Fruit fly (Drosophila melanogaster) whole organism, embryonic: ENCODE data around the gene CG13250.

ENCODE experiments used
- Ada2b ChIP-seq: fragments of 200-800 bp; sonication (Bioruptor generic); IDR thresholded peaks from 2 replicates; pipeline ENCODE4 v1.3.6; 2022; ENCODE audit warnings: missing biosample characterization, missing genetic modification characterization
- B-H2 ChIP-seq: fragments of 200-800 bp; sonication (Bioruptor generic); optimal IDR thresholded peaks from 2 replicates; lab custom pipeline; 2018; ENCODE audit warnings: missing biosample characterization, mild to moderate bottlenecking, missing genetic modification characterization
- C15 ChIP-seq: fragments of 200-800 bp; sonication (Bioruptor generic); IDR thresholded peaks from 3 replicates; pipeline ENCODE4 v1.3.6; 2022; ENCODE audit warnings: missing biosample characterization, missing genetic modification characterization
- CG11456 ChIP-seq: fragments of 200-800 bp; sonication (Bioruptor generic); IDR thresholded peaks from 3 replicates; pipeline ENCODE4 v1.3.6; 2022; ENCODE audit warnings: missing biosample characterization, missing genetic modification characterization
- CG11560 ChIP-seq: fragments of 200-800 bp; sonication (Bioruptor generic); IDR thresholded peaks from 3 replicates; pipeline ENCODE4 v1.3.6; 2022; ENCODE audit warnings: missing biosample characterization, missing genetic modification characterization
- CG1233 ChIP-seq: fragments of 200-800 bp; sonication (Bioruptor generic); optimal IDR thresholded peaks from 4 replicates; lab custom pipeline; 2018; ENCODE audit warnings: missing biosample characterization, mild to moderate bottlenecking, missing genetic modification characterization
- CG15073 ChIP-seq: fragments of 200-800 bp; sonication (Bioruptor generic); optimal IDR thresholded peaks from 2 replicates; lab custom pipeline; 2016; ENCODE audit warnings: missing biosample characterization, missing genetic modification characterization
- CG16815 ChIP-seq: fragments of 200-800 bp; sonication (Bioruptor generic); optimal IDR thresholded peaks from 3 replicates; lab custom pipeline; 2017; ENCODE audit warnings: missing biosample characterization, mild to moderate bottlenecking, missing genetic modification characterization
- CG17829 ChIP-seq: fragments of 200-800 bp; optimal IDR thresholded peaks from 2 replicates; lab custom pipeline; 2019; ENCODE audit warnings: missing biosample characterization, mild to moderate bottlenecking, missing genetic modification characterization, moderate library complexity
- CG43689 ChIP-seq: fragments of 200-800 bp; sonication (Bioruptor generic); IDR thresholded peaks from 2 replicates; pipeline ENCODE4 v1.3.6; 2022; ENCODE audit warnings: missing biosample characterization, missing genetic modification characterization
- CG5180 ChIP-seq: fragments of 200-800 bp; sonication (Bioruptor generic); optimal IDR thresholded peaks from 3 replicates; lab custom pipeline; 2017; ENCODE audit warnings: missing biosample characterization, missing genetic modification characterization, mild to moderate bottlenecking, moderate library complexity, missing genetic modification reagents
- CG6254 ChIP-seq: fragments of 200-800 bp; sonication (Bioruptor generic); optimal IDR thresholded peaks from 3 replicates; lab custom pipeline; 2017; ENCODE audit warnings: mild to moderate bottlenecking, missing biosample characterization, missing genetic modification reagents, missing genetic modification characterization
- CG6689 ChIP-seq: fragments of 200-800 bp; sonication (Bioruptor generic); IDR thresholded peaks from 2 replicates; pipeline ENCODE4 v1.3.6; 2022; ENCODE audit warnings: missing biosample characterization, missing genetic modification characterization
- CG8290 ChIP-seq, 3 experiments: fragments of 200-800 bp; sonication (Bioruptor generic); optimal IDR thresholded peaks; 2 replicates each; lab custom pipeline; 2016 to 2019; ENCODE audit warnings: missing biosample characterization in 3 of 3, missing genetic modification characterization in 3 of 3, mild to moderate bottlenecking in 2 of 3, moderate library complexity in 1 of 3
- CG8924 ChIP-seq: fragments of 200-800 bp; optimal IDR thresholded peaks from 3 replicates; lab custom pipeline; 2019; ENCODE audit warnings: missing biosample characterization, mild to moderate bottlenecking, missing genetic modification characterization, moderate library complexity
- CG9817 ChIP-seq: fragments of 200-800 bp; sonication (Bioruptor generic); optimal IDR thresholded peaks from 2 replicates; lab custom pipeline; 2018; ENCODE audit warnings: missing biosample characterization, mild to moderate bottlenecking, missing genetic modification characterization, moderate library complexity
- CG9876 ChIP-seq: fragments of 200-800 bp; sonication (Bioruptor generic); optimal IDR thresholded peaks from 2 replicates; lab custom pipeline; 2016; ENCODE audit warnings: missing biosample characterization, missing genetic modification characterization
- CG9932 ChIP-seq: fragments of 200-800 bp; sonication (Bioruptor generic); IDR thresholded peaks from 2 replicates; pipeline ENCODE4 v1.3.6; 2022; ENCODE audit warnings: missing biosample characterization, missing genetic modification characterization
- Camta ChIP-seq: fragments of 200-800 bp; sonication (Bioruptor generic); optimal IDR thresholded peaks from 2 replicates; lab custom pipeline; 2016; ENCODE audit warnings: missing biosample characterization, missing genetic modification characterization
- CkIIα-i1 ChIP-seq: fragments of 200-800 bp; sonication (Bioruptor generic); IDR thresholded peaks from 2 replicates; pipeline ENCODE4 v1.3.6; 2022; ENCODE audit warnings: missing biosample characterization, missing genetic modification characterization
- Max ChIP-seq: fragments of 200-800 bp; sonication (Bioruptor generic); optimal IDR thresholded peaks from 2 replicates; lab custom pipeline; 2016; ENCODE audit warnings: missing biosample characterization, mild to moderate bottlenecking, missing genetic modification characterization
- Neu2 ChIP-seq: fragments of 200-800 bp; sonication (Bioruptor generic); optimal IDR thresholded peaks from 3 replicates; lab custom pipeline; 2016; ENCODE audit warnings: missing biosample characterization, missing genetic modification characterization, borderline replicate concordance
- Nf-YB ChIP-seq: fragments of 200-800 bp; sonication (Bioruptor generic); optimal IDR thresholded peaks from 3 replicates; lab custom pipeline; 2019; ENCODE audit warnings: missing biosample characterization, mild to moderate bottlenecking, missing genetic modification characterization, moderate library complexity
- Oli ChIP-seq: fragments of 200-800 bp; sonication (Bioruptor generic); optimal IDR thresholded peaks from 2 replicates; lab custom pipeline; 2018; ENCODE audit warnings: missing biosample characterization, mild to moderate bottlenecking, missing genetic modification characterization, moderate library complexity
- Optix ChIP-seq: fragments of 200-800 bp; sonication (Bioruptor generic); IDR thresholded peaks from 3 replicates; pipeline ENCODE4 v1.3.6; 2022; ENCODE audit warnings: missing biosample characterization, missing genetic modification characterization
- Sox102F ChIP-seq: fragments of 200-800 bp; sonication (Bioruptor generic); optimal IDR thresholded peaks from 2 replicates; lab custom pipeline; 2018; ENCODE audit warnings: missing biosample characterization, mild to moderate bottlenecking, missing genetic modification characterization, moderate library complexity
- Sry-β ChIP-seq: fragments of 200-800 bp; sonication (Bioruptor generic); optimal IDR thresholded peaks from 2 replicates; lab custom pipeline; 2018; ENCODE audit warnings: missing biosample characterization, mild to moderate bottlenecking, missing genetic modification characterization, moderate library complexity
- Trl ChIP-seq, 3 experiments: fragments of >200 bp in 2 of 3; fragments of 200-800 bp in 1 of 3; sonication (Bioruptor generic) in 1 of 3; optimal IDR thresholded peaks; 2 replicates in 1 of 3; 3 replicates in 2 of 3; lab custom pipeline; 2016 to 2017; ENCODE audit warnings: missing biosample characterization in 1 of 3, missing genetic modification characterization in 1 of 3
- abd-A ChIP-seq: fragments of 200-800 bp; sonication (Bioruptor generic); optimal IDR thresholded peaks from 3 replicates; lab custom pipeline; 2019; ENCODE audit warnings: missing biosample characterization, mild to moderate bottlenecking, missing genetic modification characterization, moderate library complexity
- ap ChIP-seq: fragments of 200-800 bp; sonication (Bioruptor generic); IDR thresholded peaks from 2 replicates; pipeline ENCODE4 v1.3.6; 2022; ENCODE audit warnings: missing biosample characterization, missing genetic modification characterization
- ase ChIP-seq: fragments of 200-800 bp; sonication (Bioruptor generic); IDR thresholded peaks from 3 replicates; pipeline ENCODE4 v1.3.6; 2022; ENCODE audit warnings: missing biosample characterization, missing genetic modification characterization
- bigmax ChIP-seq: fragments of 200-800 bp; sonication (Bioruptor generic); optimal IDR thresholded peaks from 2 replicates; lab custom pipeline; 2018; ENCODE audit warnings: missing biosample characterization, mild to moderate bottlenecking, missing genetic modification characterization
- cas ChIP-seq: fragments of 200-800 bp; sonication (Bioruptor generic); IDR thresholded peaks from 2 replicates; pipeline ENCODE4 v1.3.6; 2022; ENCODE audit warnings: missing biosample characterization, missing genetic modification characterization
- da ChIP-seq: fragments of 200-800 bp; sonication (Bioruptor generic); optimal IDR thresholded peaks from 2 replicates; lab custom pipeline; 2016; ENCODE audit warnings: missing biosample characterization, missing genetic modification characterization
- dmrt99B ChIP-seq: fragments of 200-800 bp; sonication (Bioruptor generic); optimal IDR thresholded peaks from 2 replicates; lab custom pipeline; 2018; ENCODE audit warnings: missing biosample characterization, mild to moderate bottlenecking, missing genetic modification characterization, moderate library complexity
- ems ChIP-seq: fragments of 200-800 bp; sonication (Bioruptor generic); optimal IDR thresholded peaks from 3 replicates; lab custom pipeline; 2016; ENCODE audit warnings: missing biosample characterization, missing genetic modification characterization
- kay ChIP-seq: fragments of 200-800 bp; sonication (Bioruptor generic); optimal IDR thresholded peaks from 2 replicates; lab custom pipeline; 2016; ENCODE audit warnings: missing biosample characterization, missing genetic modification characterization
- lilli ChIP-seq: fragments of 200-800 bp; sonication (Bioruptor generic); optimal IDR thresholded peaks from 3 replicates; lab custom pipeline; 2016; ENCODE audit warnings: missing biosample characterization, missing genetic modification characterization
- lmd ChIP-seq: fragments of 200-800 bp; sonication (Bioruptor generic); IDR thresholded peaks from 2 replicates; pipeline ENCODE4 v1.3.6; 2022; ENCODE audit warnings: missing biosample characterization, missing genetic modification characterization
- onecut ChIP-seq: fragments of 200-800 bp; sonication (Bioruptor generic); IDR thresholded peaks from 2 replicates; pipeline ENCODE4 v1.3.6; 2022; ENCODE audit warnings: missing biosample characterization, missing genetic modification characterization
- ranshi ChIP-seq: fragments of 200-800 bp; sonication (Bioruptor generic); IDR thresholded peaks from 2 replicates; pipeline ENCODE4 v1.3.6; 2022; ENCODE audit warnings: missing biosample characterization, missing genetic modification characterization
- sens-2 ChIP-seq: fragments of 200-800 bp; sonication (Bioruptor generic); IDR thresholded peaks from 2 replicates; pipeline ENCODE4 v1.3.6; 2022; ENCODE audit warnings: missing biosample characterization, missing genetic modification characterization
- slbo ChIP-seq: fragments of 200-800 bp; sonication (Bioruptor generic); IDR thresholded peaks from 2 replicates; pipeline ENCODE4 v1.3.6; 2022; ENCODE audit warnings: missing biosample characterization, missing genetic modification characterization
- sqz ChIP-seq: fragments of 200-800 bp; sonication (Bioruptor generic); optimal IDR thresholded peaks from 3 replicates; lab custom pipeline; 2018; ENCODE audit warnings: missing biosample characterization, mild to moderate bottlenecking, missing genetic modification characterization
- tna ChIP-seq: fragments of 200-800 bp; sonication (Bioruptor generic); IDR thresholded peaks from 2 replicates; pipeline ENCODE4 v1.3.6; 2022; ENCODE audit warnings: missing biosample characterization, missing genetic modification characterization; ENCODE audit not compliant: partially characterized antibody
- trh ChIP-seq: fragments of 200-800 bp; sonication (Bioruptor generic); optimal IDR thresholded peaks from 2 replicates; lab custom pipeline; 2016; ENCODE audit warnings: missing biosample characterization, missing genetic modification characterization
- tx ChIP-seq: fragments of 200-800 bp; sonication (Bioruptor generic); optimal IDR thresholded peaks from 2 replicates; lab custom pipeline; 2016; ENCODE audit warnings: missing biosample characterization, missing genetic modification characterization
- vnd ChIP-seq: fragments of 200-800 bp; sonication (Bioruptor generic); IDR thresholded peaks from 3 replicates; pipeline ENCODE4 v1.3.6; 2022; ENCODE audit warnings: missing biosample characterization, missing genetic modification characterization; ENCODE audit not compliant: partially characterized antibody
- vvl ChIP-seq: fragments of 200-800 bp; sonication (Bioruptor generic); IDR thresholded peaks from 2 replicates; pipeline ENCODE4 v1.3.6; 2022; ENCODE audit warnings: missing biosample characterization, missing genetic modification characterization
- zf30C ChIP-seq: fragments of 200-800 bp; sonication (Bioruptor generic); optimal IDR thresholded peaks from 3 replicates; lab custom pipeline; 2018; ENCODE audit warnings: missing biosample characterization, mild to moderate bottlenecking, missing genetic modification characterization

CG13250 gene

dm6 chr3L:20518805-20519503 is 14.6 kb upstream of the CG13250 start, which contains the start of gene BNIP3 (continued):
- TF ChIP-seq Oli (tag; lab: Kevin White, UChicago) = no peak
- TF ChIP-seq Nf-YB (GFP tag; lab: Kevin White, UChicago) = peak; percentile 24
- no peak for TF ChIP-seq lmd (GFP tag; lab: Robert Waterston, UW)
- TF ChIP-seq da (GFP tag; lab: Kevin White, UChicago) = no peak
- TF ChIP-seq CG6254 (GFP tag; lab: Kevin White, UChicago) = no peak
- no peak for TF ChIP-seq ranshi (GFP tag; lab: Robert Waterston, UW)
- peak; percentile 13; the same call in 1 of the 2 replicates for TF ChIP-seq onecut (GFP tag; lab: Robert Waterston, UW)
- TF ChIP-seq sqz (GFP tag; lab: Kevin White, UChicago) = peak; percentile 69
- TF ChIP-seq CG17829 = peak; percentile 18
- no peak for TF ChIP-seq lilli (GFP tag; lab: Kevin White, UChicago)
- TF ChIP-seq tx = no peak
- no peak for TF ChIP-seq CG5180
- TF ChIP-seq CG11456 (GFP tag; lab: Robert Waterston, UW) = no peak
- TF ChIP-seq cas (GFP tag; lab: Robert Waterston, UW) = no peak
- TF ChIP-seq Ada2b = no peak
- TF ChIP-seq vvl (GFP tag; lab: Robert Waterston, UW) = 0 out of 2 replicates have a peak, but pooled peaks have one; percentile 22
- TF ChIP-seq Optix = no peak
- no peak for TF ChIP-seq ap (GFP tag; lab: Robert Waterston, UW)
- TF ChIP-seq B-H2 (GFP tag; lab: Kevin White, UChicago) = no peak
- no peak for TF ChIP-seq CG9932 (GFP tag; lab: Robert Waterston, UW)
- TF ChIP-seq dmrt99B (tag; lab: Kevin White, UChicago) = peak; percentile 13
- no peak for TF ChIP-seq vnd (GFP tag; lab: Robert Waterston, UW)
- TF ChIP-seq ase = no peak
- no peak for TF ChIP-seq C15 (GFP tag; lab: Robert Waterston, UW)
- no peak for TF ChIP-seq zf30C (GFP tag; lab: Kevin White, UChicago)
- TF ChIP-seq abd-A (tag; lab: Kevin White, UChicago) = peak; percentile 52
- no peak for TF ChIP-seq bigmax
- TF ChIP-seq Trl (optimal IDR thresholded peaks at IDR 0.05; lab: Kevin White, UChicago) = no peak
- TF ChIP-seq Trl (GFP tag; optimal IDR thresholded peaks at IDR 0.05; lab: Kevin White, UChicago) = no peak
- TF ChIP-seq Camta = no peak
- TF ChIP-seq tna (GFP tag; lab: Robert Waterston, UW) = no peak
- no peak for TF ChIP-seq Neu2 (GFP tag; lab: Kevin White, UChicago)
- TF ChIP-seq slbo (GFP tag; lab: Robert Waterston, UW) = no peak
- TF ChIP-seq Sox102F (GFP tag; lab: Kevin White, UChicago) = no peak
- peak; percentile 63 for TF ChIP-seq CG8924 (tag; lab: Kevin White, UChicago)
- TF ChIP-seq CG15073 (GFP tag; lab: Kevin White, UChicago) = no peak
- no peak for TF ChIP-seq CG43689 (GFP tag; lab: Robert Waterston, UW)
- no peak for TF ChIP-seq Max
- no peak for TF ChIP-seq CG9876 (GFP tag; lab: Kevin White, UChicago)
- TF ChIP-seq CG11560 (tag; lab: Robert Waterston, UW) = no peak
- TF ChIP-seq trh = no peak
- no peak for TF ChIP-seq ems
- TF ChIP-seq kay = no peak
- TF ChIP-seq Sry-β (GFP tag; lab: Kevin White, UChicago) = peak; percentile 42
- TF ChIP-seq CG9817 (tag; lab: Kevin White, UChicago) = no peak
- no peak for TF ChIP-seq sens-2 (GFP tag; lab: Robert Waterston, UW)
- no peak for TF ChIP-seq CG6689 (GFP tag; lab: Robert Waterston, UW)
- no peak for TF ChIP-seq CG1233
- TF ChIP-seq CG16815 = no peak
- no peak for TF ChIP-seq CkIIα-i1
- TF ChIP-seq CG8290 (GFP tag; optimal IDR thresholded peaks at IDR 0.05; lab: Kevin White, UChicago) = no peak
- peak in 1 of 2 experiments; percentile 68 for TF ChIP-seq CG8290 (tag; optimal IDR thresholded peaks at IDR 0.05; lab: Kevin White, UChicago)
